Worm (Caenorhabditis elegans): ENCODE results near the gene sri-34.
"Not testable (repeated sequence)": the region's sequence is repeated elsewhere in the genome, so short reads cannot be mapped to it uniquely, and the experiment has no call there.

The sri-34 gene

ce11 chrII:3144552-3144951 lies 14.3 kb downstream of the sri-34 start, which contains the start of gene sri-43:
sri-43 (minus strand) TSS chrII:3144652.
- not testable (repeated sequence) for TF ChIP-seq xbp-1 (tag; optimal IDR thresholded peaks at IDR 0.05); swsn-7 (tag; optimal IDR thresholded peaks at IDR 0.05); nhr-85 (tag)

- TF ChIP-seq pax-3 (tag; optimal IDR thresholded peaks at IDR 0.05); fkh-10 (GFP tag; optimal IDR thresholded peaks at IDR 0.05); efl-1 (optimal IDR thresholded peaks at IDR 0.05); efl-1 (GFP tag; optimal IDR thresholded peaks at IDR 0.05 in 1 of 2): not testable (repeated sequence)
Observed at ce11 chrII:3142855-3143254, 16.0 kb downstream of the sri-34 start, which contains the start of gene sri-42. sri-42 (minus strand) TSS chrII:3142955.

ce11 chrII:3137804-3138203 lies 21.1 kb downstream of the sri-34 start, which contains the start of gene sri-54:
sri-54 (minus strand) TSS chrII:3137904.
- no peak for TF ChIP-seq isw-1 (GFP tag; IDR thresholded peaks at IDR 0.05)
- no peak for TF ChIP-seq rnt-1 (tag; optimal IDR thresholded peaks at IDR 0.05)
- no peak for TF ChIP-seq mab-9 (GFP tag; IDR thresholded peaks at IDR 0.05)
- TF ChIP-seq efl-1 (optimal IDR thresholded peaks at IDR 0.05): no peak
- no peak for TF ChIP-seq efl-1 (GFP tag; optimal IDR thresholded peaks at IDR 0.05 in 1 of 2)
- no peak for TF ChIP-seq lin-39 (tag; optimal IDR thresholded peaks at IDR 0.05)
- TF ChIP-seq pag-3 (tag; optimal IDR thresholded peaks at IDR 0.05; ENCODE audit: borderline replicate concordance, insufficient read depth): no peak
- TF ChIP-seq nhr-84 (tag; optimal IDR thresholded peaks at IDR 0.05): no peak
- no peak for TF ChIP-seq nhr-11 (tag; optimal IDR thresholded peaks at IDR 0.05)
- TF ChIP-seq nhr-12 (tag; optimal IDR thresholded peaks at IDR 0.05): no peak
- TF ChIP-seq nhr-71 (tag; optimal IDR thresholded peaks at IDR 0.05): no peak
- TF ChIP-seq lin-35 (GFP tag; optimal IDR thresholded peaks at IDR 0.05): no peak
- no peak for TF ChIP-seq ceh-63 (GFP tag; optimal IDR thresholded peaks at IDR 0.05)
- no peak for TF ChIP-seq ztf-11 (tag; optimal IDR thresholded peaks at IDR 0.05)
- TF ChIP-seq sup-37 (GFP tag; optimal IDR thresholded peaks at IDR 0.05): no peak
- TF ChIP-seq fos-1 (tag; optimal IDR thresholded peaks at IDR 0.05): no peak
- TF ChIP-seq ces-1 (GFP tag; optimal IDR thresholded peaks at IDR 0.05): no peak
- no peak for TF ChIP-seq zip-4 (GFP tag; optimal IDR thresholded peaks at IDR 0.05)
- TF ChIP-seq dsc-1 (tag; optimal IDR thresholded peaks at IDR 0.05): no peak
- TF ChIP-seq grh-1 (GFP tag; IDR thresholded peaks at IDR 0.05): no peak
- no peak for TF ChIP-seq C16A3.4 (tag; optimal IDR thresholded peaks at IDR 0.05)

ce11 chrII:3135293-3135692 lies 23.6 kb downstream of the sri-34 start:
- no peak for TF ChIP-seq lsy-2 (tag; optimal IDR thresholded peaks at IDR 0.05)
- no peak for TF ChIP-seq unc-98 (GFP tag; IDR thresholded peaks at IDR 0.05)
- TF ChIP-seq pqm-1 (tag; optimal IDR thresholded peaks at IDR 0.05): no peak
- no peak for TF ChIP-seq ceh-88 (GFP tag; IDR thresholded peaks at IDR 0.05)
- no peak for TF ChIP-seq xbp-1 (tag; optimal IDR thresholded peaks at IDR 0.05)
- no peak for TF ChIP-seq vab-15 (tag; optimal IDR thresholded peaks at IDR 0.05)
- TF ChIP-seq fkh-10 (GFP tag; optimal IDR thresholded peaks at IDR 0.05): no peak

ce11 chrII:3129007-3129406 lies 29.9 kb downstream of the sri-34 start, which contains the start of gene chil-24:
chil-24 (plus strand) TSS chrII:3129162.
- no peak for TF ChIP-seq pqm-1 (tag; optimal IDR thresholded peaks at IDR 0.05)
- peak in 1 of 2 experiments; percentile 36 for TF ChIP-seq lsy-2 (tag; optimal IDR thresholded peaks at IDR 0.05)
- no peak for TF ChIP-seq ceh-82 (tag; optimal IDR thresholded peaks at IDR 0.05)
- no peak for TF ChIP-seq nhr-71 (tag; optimal IDR thresholded peaks at IDR 0.05)
- TF ChIP-seq nhr-76 (tag; optimal IDR thresholded peaks at IDR 0.05): no peak
- peak; percentile 53 for TF ChIP-seq nhr-20 (tag; optimal IDR thresholded peaks at IDR 0.05)
- peak; percentile 16 for TF ChIP-seq snpc-4 (tag; optimal IDR thresholded peaks at IDR 0.05)
- TF ChIP-seq efl-1 (optimal IDR thresholded peaks at IDR 0.05): peak; percentile 56 to 68
- peak; percentile 14 to 92 for TF ChIP-seq efl-1 (GFP tag; optimal IDR thresholded peaks at IDR 0.05 in 1 of 2)
- TF ChIP-seq lin-35 (GFP tag; optimal IDR thresholded peaks at IDR 0.05): peak in 1 of 2 experiments; percentile 59
- peak; percentile 12 for TF ChIP-seq hpl-2 (GFP tag; optimal IDR thresholded peaks at IDR 0.05)
- peak; percentile 44 for TF ChIP-seq snu-23 (GFP tag; optimal IDR thresholded peaks at IDR 0.05)
- peak; percentile 13 for TF ChIP-seq F16B12.6 (tag; optimal IDR thresholded peaks at IDR 0.05)
- peak in 2 of 3 experiments; percentile 9 to 11 for TF ChIP-seq dpl-1 (GFP tag; optimal IDR thresholded peaks at IDR 0.05)
- peak; percentile 45 for TF ChIP-seq skn-1 (tag; optimal IDR thresholded peaks at IDR 0.05)
- TF ChIP-seq mep-1 (tag; optimal IDR thresholded peaks at IDR 0.05): peak; percentile 33
- no peak for TF ChIP-seq aly-2 (tag; optimal IDR thresholded peaks at IDR 0.05)
- TF ChIP-seq blmp-1 (tag; optimal IDR thresholded peaks at IDR 0.05): peak; percentile 21
- TF ChIP-seq swsn-7 (tag; optimal IDR thresholded peaks at IDR 0.05): peak; percentile 5
- TF ChIP-seq nhr-28 (tag; optimal IDR thresholded peaks at IDR 0.05): no peak
- TF ChIP-seq nhr-85 (tag): peak; percentile 77
- peak in 1 of 2 experiments; percentile 16 for TF ChIP-seq mdl-1 (tag; optimal IDR thresholded peaks at IDR 0.05)
- peak; percentile 61 for TF ChIP-seq rnt-1 (tag; optimal IDR thresholded peaks at IDR 0.05)
